Fruit fly (Drosophila melanogaster) whole organism: ENCODE data around the gene Ir94f.

Experiments used
- CG8478 ChIP-seq: fragments of >200 bp; optimal IDR thresholded peaks from 2 replicates; lab custom pipeline; 2018; ENCODE audit warnings: inconsistent platforms
- Dll ChIP-seq: fragments of >200 bp; optimal IDR thresholded peaks from 2 replicates; lab custom pipeline; 2017
- EcR ChIP-seq, 2 experiments: fragments of >200 bp; optimal IDR thresholded peaks; 2 replicates each; lab custom pipeline; 2017; ENCODE audit warnings: missing biosample characterization in 2 of 2, missing genetic modification characterization in 2 of 2, missing genetic modification reagents in 2 of 2
- pan ChIP-seq: fragments of >200 bp; optimal IDR thresholded peaks from 2 replicates; lab custom pipeline; 2017
- psq ChIP-seq: fragments of >200 bp; optimal IDR thresholded peaks from 2 replicates; lab custom pipeline; 2017
- usp ChIP-seq: fragments of >200 bp; optimal IDR thresholded peaks from 2 replicates; lab custom pipeline; 2017; ENCODE audit warnings: missing biosample characterization, missing genetic modification characterization, mixed read lengths

DNA sequence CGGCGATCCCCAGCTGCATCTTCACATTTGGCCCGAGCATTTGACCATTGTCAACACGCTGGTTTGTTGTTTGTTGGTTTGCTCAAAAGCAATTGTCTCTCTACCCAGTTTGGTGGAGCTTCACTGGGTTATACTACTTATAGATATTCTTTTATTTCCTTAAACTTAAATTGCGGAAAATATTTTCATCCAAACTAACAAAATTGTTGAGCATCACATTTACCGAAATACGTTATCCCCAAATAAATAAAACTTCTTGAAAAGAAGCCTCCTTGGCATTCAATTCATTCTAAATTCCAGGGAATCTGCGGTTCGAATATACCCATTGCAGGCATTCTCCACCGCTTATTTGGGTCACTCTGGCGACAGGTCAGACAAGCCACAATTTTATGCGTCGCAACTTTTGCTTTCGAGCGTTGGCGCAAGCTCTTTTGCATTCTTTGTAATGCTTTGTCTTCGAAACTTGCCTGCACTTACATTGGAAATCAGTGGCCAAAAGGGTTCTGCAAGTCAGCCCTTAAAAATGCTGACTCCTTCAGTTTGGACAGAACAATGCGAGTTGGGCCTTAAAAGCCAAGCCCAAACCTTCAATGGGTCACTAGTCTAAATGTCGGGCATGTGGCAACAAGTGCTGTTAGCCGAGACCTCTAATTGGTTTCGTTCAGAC, at the start of gene Ir94f:
- no peak for TF ChIP-seq psq (lab: Kevin White, UChicago)
- no peak for TF ChIP-seq CG8478 (lab: Kevin White, UChicago)
- TF ChIP-seq usp (GFP tag; lab: Kevin White, UChicago): no peak
- no peak for TF ChIP-seq Dll (lab: Kevin White, UChicago)
- TF ChIP-seq EcR (GFP tag; optimal IDR thresholded peaks at IDR 0.05; lab: Kevin White, UChicago): no peak
- no peak for TF ChIP-seq pan (lab: Kevin White, UChicago)
